Fruit fly (Drosophila melanogaster): ENCODE results near the gene CG4880.

DNA sequence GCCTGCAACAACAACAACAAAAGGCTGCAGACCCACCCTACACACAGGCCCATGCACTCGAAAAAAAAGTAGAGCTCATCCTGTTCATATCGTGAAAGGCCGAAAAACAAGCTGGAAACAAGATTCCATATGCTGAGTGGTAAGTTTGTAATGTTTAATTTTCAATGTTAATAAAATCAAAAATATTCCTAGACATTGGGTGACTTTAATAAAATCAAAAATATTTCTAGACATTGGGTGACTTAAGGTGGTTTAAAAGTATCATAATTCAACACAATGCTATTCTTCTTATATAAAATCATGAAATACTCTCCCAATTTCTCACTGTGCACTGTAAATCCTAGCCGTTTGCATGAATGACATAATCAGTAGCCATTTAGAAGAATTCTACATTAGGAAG, 6.6 kb upstream of the CG4880 start:
- TF ChIP-seq Snoo (tag; optimal IDR thresholded peaks at IDR 0.05) (no peak), rn (GFP tag; IDR thresholded peaks at IDR 0.05) (no peak), fd96Ca (GFP tag; IDR thresholded peaks at IDR 0.05) (no peak), EcR (GFP tag; optimal IDR thresholded peaks at IDR 0.05) (no peak), D1 (tag; optimal IDR thresholded peaks at IDR 0.05) (no peak), CG17806 (tag; optimal IDR thresholded peaks at IDR 0.05) (no peak), CG8159 (tag; optimal IDR thresholded peaks at IDR 0.05) (no peak), CG10348 (GFP tag; IDR thresholded peaks at IDR 0.05) (no peak), CG14655 (GFP tag; optimal IDR thresholded peaks at IDR 0.05) (no peak)

All from whole organism, pupa.